Fruit fly (Drosophila melanogaster) whole organism, prepupa: ENCODE results near the gene CG9184.

Experiments used
- Blimp-1 ChIP-seq: fragments of 200-800 bp; sonication (Bioruptor generic); optimal IDR thresholded peaks from 3 replicates; lab custom pipeline; 2017; ENCODE audit warnings: missing biosample characterization, missing genetic modification characterization, mild to moderate bottlenecking, moderate library complexity, missing genetic modification reagents
- CG10669 ChIP-seq: fragments of 200-800 bp; sonication (Bioruptor generic); optimal IDR thresholded peaks from 3 replicates; lab custom pipeline; 2018; ENCODE audit warnings: missing biosample characterization, mild to moderate bottlenecking, missing genetic modification characterization, moderate library complexity
- CG11294 ChIP-seq: fragments of 200-800 bp; sonication (Bioruptor generic); IDR thresholded peaks from 2 replicates; pipeline ENCODE4 v1.3.6; 2022; ENCODE audit warnings: missing biosample characterization, missing genetic modification characterization
- CG11762 ChIP-seq: fragments of 200-800 bp; sonication (Bioruptor generic); optimal IDR thresholded peaks from 3 replicates; lab custom pipeline; 2016; ENCODE audit warnings: missing biosample characterization, missing genetic modification characterization; ENCODE audit not compliant: insufficient read depth
- CG11902 ChIP-seq: fragments of 200-800 bp; sonication (Bioruptor generic); optimal IDR thresholded peaks from 3 replicates; lab custom pipeline; 2016; ENCODE audit warnings: missing biosample characterization, missing genetic modification characterization
- CG1621 ChIP-seq: fragments of 200-800 bp; sonication (Bioruptor generic); optimal IDR thresholded peaks from 3 replicates; lab custom pipeline; 2018; ENCODE audit warnings: missing biosample characterization, mild to moderate bottlenecking, missing genetic modification characterization
- CG3032 ChIP-seq: fragments of 200-800 bp; optimal IDR thresholded peaks from 2 replicates; lab custom pipeline; 2019; ENCODE audit warnings: missing biosample characterization, mild to moderate bottlenecking, missing genetic modification characterization, moderate library complexity
- CG31627 ChIP-seq: fragments of 200-800 bp; sonication (Bioruptor generic); optimal IDR thresholded peaks from 3 replicates; lab custom pipeline; 2016; ENCODE audit warnings: missing biosample characterization, missing genetic modification characterization
- CG32006 ChIP-seq: fragments of 200-800 bp; sonication (Bioruptor generic); optimal IDR thresholded peaks from 3 replicates; lab custom pipeline; 2017; ENCODE audit warnings: missing biosample characterization, mild to moderate bottlenecking, missing genetic modification characterization
- CG34406 ChIP-seq: fragments of 200-800 bp; sonication (Bioruptor generic); optimal IDR thresholded peaks from 3 replicates; lab custom pipeline; 2016; ENCODE audit warnings: missing biosample characterization, missing genetic modification characterization
- CG3919 ChIP-seq: fragments of 200-800 bp; sonication (Bioruptor generic); optimal IDR thresholded peaks from 3 replicates; lab custom pipeline; 2016; ENCODE audit warnings: missing biosample characterization, missing genetic modification characterization
- CG6163 ChIP-seq: fragments of 200-800 bp; sonication (Bioruptor generic); IDR thresholded peaks from 3 replicates; pipeline ENCODE4 v1.3.6; 2022; ENCODE audit warnings: missing biosample characterization, missing genetic modification characterization
- CG6276 ChIP-seq: fragments of 200-800 bp; sonication (Bioruptor generic); optimal IDR thresholded peaks from 2 replicates; lab custom pipeline; 2017; ENCODE audit warnings: missing biosample characterization, mild to moderate bottlenecking, missing genetic modification characterization
- CG6808 ChIP-seq: fragments of 200-800 bp; sonication (Bioruptor generic); optimal IDR thresholded peaks from 3 replicates; lab custom pipeline; 2017; ENCODE audit warnings: missing biosample characterization, missing genetic modification characterization, mild to moderate bottlenecking, moderate library complexity, missing genetic modification reagents
- CG6854 ChIP-seq: fragments of 200-800 bp; sonication (Bioruptor generic); optimal IDR thresholded peaks from 2 replicates; lab custom pipeline; 2017; ENCODE audit warnings: missing biosample characterization, mild to moderate bottlenecking, missing genetic modification characterization
- CG7368 ChIP-seq: fragments of 200-800 bp; sonication (Bioruptor generic); optimal IDR thresholded peaks from 3 replicates; lab custom pipeline; 2016; ENCODE audit warnings: missing biosample characterization, missing genetic modification characterization
- CG8119 ChIP-seq: fragments of 200-800 bp; sonication (Bioruptor generic); IDR thresholded peaks from 3 replicates; pipeline ENCODE4 v1.3.6; 2022; ENCODE audit warnings: missing biosample characterization, missing genetic modification characterization
- CG8319 ChIP-seq: fragments of 200-800 bp; sonication (Bioruptor generic); optimal IDR thresholded peaks from 3 replicates; lab custom pipeline; 2016; ENCODE audit warnings: missing biosample characterization, missing genetic modification characterization
- CG8632 ChIP-seq: fragments of 200-800 bp; sonication (Bioruptor generic); optimal IDR thresholded peaks from 3 replicates; lab custom pipeline; 2016; ENCODE audit warnings: missing biosample characterization, missing genetic modification characterization
- CG9139 ChIP-seq: fragments of 200-800 bp; sonication (Bioruptor generic); optimal IDR thresholded peaks from 3 replicates; lab custom pipeline; 2017; ENCODE audit warnings: missing biosample characterization, mild to moderate bottlenecking, missing genetic modification characterization
- Eip75B ChIP-seq: fragments of 200-800 bp; sonication (Bioruptor generic); optimal IDR thresholded peaks from 3 replicates; lab custom pipeline; 2016; ENCODE audit warnings: missing biosample characterization, missing genetic modification characterization
- Eip78C ChIP-seq: fragments of 200-800 bp; sonication (Bioruptor generic); peaks from one replicate; lab custom pipeline; 2016; ENCODE audit warnings: missing biosample characterization, missing genetic modification characterization
- Eip93F ChIP-seq: fragments of 200-800 bp; sonication (Bioruptor generic); optimal IDR thresholded peaks from 2 replicates; lab custom pipeline; 2016; ENCODE audit warnings: missing biosample characterization, mild to moderate bottlenecking, missing genetic modification characterization
- Ets21C ChIP-seq: fragments of 200-800 bp; sonication (Bioruptor generic); optimal IDR thresholded peaks from 3 replicates; lab custom pipeline; 2016; ENCODE audit warnings: missing biosample characterization, missing genetic modification characterization
- Ets96B ChIP-seq: fragments of 200-800 bp; optimal IDR thresholded peaks from 2 replicates; lab custom pipeline; 2019; ENCODE audit warnings: missing biosample characterization, mild to moderate bottlenecking, missing genetic modification characterization, moderate library complexity
- Gug ChIP-seq: fragments of 200-800 bp; sonication (Bioruptor generic); IDR thresholded peaks from 2 replicates; pipeline ENCODE4 v1.3.6; 2022; ENCODE audit warnings: missing biosample characterization, missing genetic modification characterization
- Hr38 ChIP-seq: sonication (Bioruptor generic); optimal IDR thresholded peaks from 2 replicates; lab custom pipeline; 2016; ENCODE audit warnings: missing biosample characterization, missing genetic modification characterization
- Hr39 ChIP-seq: fragments of 200-800 bp; sonication (Bioruptor generic); optimal IDR thresholded peaks from 2 replicates; lab custom pipeline; 2016; ENCODE audit warnings: missing biosample characterization, missing genetic modification characterization
- Hr4 ChIP-seq: fragments of 200-800 bp; sonication (Bioruptor generic); optimal IDR thresholded peaks from 3 replicates; lab custom pipeline; 2016; ENCODE audit warnings: missing biosample characterization, missing genetic modification characterization
- Lpt ChIP-seq: fragments of 200-800 bp; sonication (Bioruptor generic); optimal IDR thresholded peaks from 3 replicates; lab custom pipeline; 2016; ENCODE audit warnings: missing biosample characterization, missing genetic modification characterization
- Met ChIP-seq: fragments of 200-800 bp; sonication (Bioruptor generic); optimal IDR thresholded peaks from 3 replicates; lab custom pipeline; 2016; ENCODE audit warnings: missing biosample characterization, missing genetic modification characterization
- OdsH ChIP-seq: fragments of 200-800 bp; sonication (Bioruptor generic); optimal IDR thresholded peaks from 3 replicates; lab custom pipeline; 2016; ENCODE audit warnings: missing biosample characterization, missing genetic modification characterization
- Smox ChIP-seq: fragments of 200-800 bp; sonication (Bioruptor generic); optimal IDR thresholded peaks from 3 replicates; lab custom pipeline; 2016; ENCODE audit warnings: missing biosample characterization, missing genetic modification characterization
- Sox102F ChIP-seq: fragments of 200-800 bp; sonication (Bioruptor generic); optimal IDR thresholded peaks from 2 replicates; lab custom pipeline; 2016; ENCODE audit warnings: missing biosample characterization, mild to moderate bottlenecking, missing genetic modification characterization
- Sox15 ChIP-seq: fragments of 200-800 bp; sonication (Bioruptor generic); optimal IDR thresholded peaks from 3 replicates; lab custom pipeline; 2016; ENCODE audit warnings: missing biosample characterization, missing genetic modification characterization
- achi ChIP-seq: fragments of 200-800 bp; sonication (Bioruptor generic); optimal IDR thresholded peaks from 3 replicates; lab custom pipeline; 2016; ENCODE audit warnings: missing biosample characterization, missing genetic modification characterization
- acj6 ChIP-seq: fragments of 200-800 bp; sonication (Bioruptor generic); optimal IDR thresholded peaks from 3 replicates; lab custom pipeline; 2016; ENCODE audit warnings: missing biosample characterization, missing genetic modification characterization
- cyc ChIP-seq: fragments of 200-800 bp; sonication (Bioruptor generic); optimal IDR thresholded peaks from 3 replicates; lab custom pipeline; 2016; ENCODE audit warnings: missing biosample characterization, missing genetic modification characterization
- dac ChIP-seq: fragments of 200-800 bp; sonication (Bioruptor generic); optimal IDR thresholded peaks from 2 replicates; lab custom pipeline; 2017; ENCODE audit warnings: missing biosample characterization, mild to moderate bottlenecking, missing genetic modification characterization
- dsx ChIP-seq: fragments of 200-800 bp; optimal IDR thresholded peaks from 3 replicates; lab custom pipeline; 2019; ENCODE audit warnings: missing biosample characterization, mild to moderate bottlenecking, missing genetic modification characterization, moderate library complexity; ENCODE audit not compliant: poor library complexity, severe bottlenecking
- eg ChIP-seq: fragments of 200-800 bp; sonication (Bioruptor generic); IDR thresholded peaks from 3 replicates; pipeline ENCODE4 v1.3.6; 2022; ENCODE audit warnings: missing biosample characterization, missing genetic modification characterization
- esn ChIP-seq: fragments of 200-800 bp; sonication (Bioruptor generic); optimal IDR thresholded peaks from 2 replicates; lab custom pipeline; 2016; ENCODE audit warnings: missing biosample characterization, mild to moderate bottlenecking, missing genetic modification characterization, moderate library complexity
- fd59A ChIP-seq: fragments of 200-800 bp; sonication (Bioruptor generic); optimal IDR thresholded peaks from 2 replicates; lab custom pipeline; 2017; ENCODE audit warnings: missing biosample characterization, mild to moderate bottlenecking, missing genetic modification characterization, missing genetic modification reagents
- fd85E ChIP-seq: fragments of 200-800 bp; sonication (Bioruptor generic); optimal IDR thresholded peaks from 3 replicates; lab custom pipeline; 2016; ENCODE audit warnings: missing biosample characterization, missing genetic modification characterization
- fkh ChIP-seq: fragments of 200-800 bp; sonication (Bioruptor generic); optimal IDR thresholded peaks from 3 replicates; lab custom pipeline; 2017; ENCODE audit warnings: missing biosample characterization, mild to moderate bottlenecking, missing genetic modification characterization, moderate library complexity
- lz ChIP-seq: fragments of 200-800 bp; sonication (Bioruptor generic); optimal IDR thresholded peaks from 3 replicates; lab custom pipeline; 2016; ENCODE audit warnings: missing biosample characterization, missing genetic modification characterization
- net ChIP-seq: fragments of 200-800 bp; sonication (Bioruptor generic); optimal IDR thresholded peaks from 3 replicates; lab custom pipeline; 2016; ENCODE audit warnings: missing biosample characterization, missing genetic modification characterization
- pdm3 ChIP-seq: fragments of 200-800 bp; sonication (Bioruptor generic); optimal IDR thresholded peaks from 3 replicates; lab custom pipeline; 2016; ENCODE audit warnings: missing biosample characterization, missing genetic modification characterization
- salr ChIP-seq, 2 experiments: fragments of 200-800 bp; sonication (Bioruptor generic); optimal IDR thresholded peaks; 3 replicates each; lab custom pipeline; 2016 to 2018; ENCODE audit warnings: missing biosample characterization in 2 of 2, missing genetic modification characterization in 2 of 2, mild to moderate bottlenecking in 1 of 2
- spab ChIP-seq: fragments of 200-800 bp; sonication (Bioruptor generic); optimal IDR thresholded peaks from 2 replicates; lab custom pipeline; 2017; ENCODE audit warnings: missing biosample characterization, mild to moderate bottlenecking, missing genetic modification characterization, missing genetic modification reagents
- ss ChIP-seq, 2 experiments: fragments of 200-800 bp; sonication (Bioruptor generic); optimal IDR thresholded peaks; 2 replicates in 1 of 2; 3 replicates in 1 of 2; lab custom pipeline; 2017 to 2018; ENCODE audit warnings: mild to moderate bottlenecking in 2 of 2, missing biosample characterization in 2 of 2, missing genetic modification characterization in 2 of 2, moderate library complexity in 1 of 2
- svp ChIP-seq: fragments of 200-800 bp; sonication (Bioruptor generic); peaks from one replicate; lab custom pipeline; 2016; ENCODE audit warnings: missing biosample characterization, missing genetic modification characterization
- vri ChIP-seq: fragments of 200-800 bp; sonication (Bioruptor generic); optimal IDR thresholded peaks from 3 replicates; lab custom pipeline; 2016; ENCODE audit warnings: missing biosample characterization, mild to moderate bottlenecking, missing genetic modification characterization

The CG9184 gene

DNA sequence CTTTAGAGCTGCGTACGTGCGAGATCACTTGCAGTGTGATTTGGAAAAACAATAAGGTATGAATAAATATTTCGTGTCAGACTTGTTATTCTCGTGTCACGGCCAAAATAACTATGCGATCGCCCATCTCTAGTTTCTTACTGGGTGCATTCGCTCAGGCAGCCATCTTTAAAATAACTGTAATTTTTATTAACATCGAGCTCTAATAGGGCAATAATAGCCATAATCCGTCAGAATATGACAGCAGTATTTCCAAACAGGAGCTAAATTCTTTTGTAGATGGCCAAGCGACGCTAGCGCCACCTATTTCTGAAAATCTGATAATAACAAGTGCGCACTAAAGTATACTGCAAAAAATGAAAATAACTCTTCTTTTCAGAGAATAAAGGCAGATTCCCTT lies 29.5 kb upstream of the CG9184 start:
- TF ChIP-seq CG1621 (tag; lab: Kevin White, UChicago) (no peak), Smox (GFP tag; lab: Kevin White, UChicago) (peak; percentile 40), fkh (no peak), dac (no peak), ss (GFP tag; optimal IDR thresholded peaks at IDR 0.05; lab: Kevin White, UChicago) (no peak), CG8319 (GFP tag; lab: Kevin White, UChicago) (no peak), CG6854 (GFP tag; lab: Kevin White, UChicago) (no peak), CG8119 (GFP tag; lab: Robert Waterston, UW) (no peak), pdm3 (GFP tag; lab: Kevin White, UChicago) (peak; percentile 33), CG32006 (GFP tag; lab: Kevin White, UChicago) (no peak), CG3032 (tag; lab: Kevin White, UChicago) (no peak), Blimp-1 (GFP tag; lab: Kevin White, UChicago) (no peak), Lpt (no peak), CG8632 (no peak), Sox15 (GFP tag; lab: Kevin White, UChicago) (no peak), svp (GFP tag; lab: Kevin White, UChicago) (peak; percentile 77), cyc (GFP tag; lab: Kevin White, UChicago) (peak; percentile 42), dsx (GFP tag; lab: Kevin White, UChicago) (peak; percentile 6), salr (GFP tag; optimal IDR thresholded peaks at IDR 0.05; lab: Kevin White, UChicago) (peak in 1 of 2 experiments; percentile 28), Eip78C (GFP tag; lab: Kevin White, UChicago) (peak; percentile 83), CG31627 (GFP tag; lab: Kevin White, UChicago) (peak; percentile 43), CG9139 (GFP tag; lab: Kevin White, UChicago) (no peak), Sox102F (peak; percentile 13), Hr4 (GFP tag; lab: Kevin White, UChicago) (no peak), Met (peak; percentile 8), eg (GFP tag; lab: Robert Waterston, UW) (peak; percentile 18; the same call in 1 of the 3 replicates), vri (GFP tag; lab: Kevin White, UChicago) (peak; percentile 1), Eip93F (GFP tag; lab: Kevin White, UChicago) (no peak), Ets96B (tag; lab: Kevin White, UChicago) (no peak), CG6163 (GFP tag; lab: Robert Waterston, UW) (no peak), net (GFP tag; lab: Kevin White, UChicago) (no peak), CG3919 (GFP tag; lab: Kevin White, UChicago) (peak; percentile 34), esn (GFP tag; lab: Kevin White, UChicago) (peak; percentile 49), Hr38 (GFP tag; lab: Kevin White, UChicago) (no peak), CG7368 (no peak), CG34406 (no peak), spab (GFP tag; lab: Kevin White, UChicago) (no peak), CG11294 (GFP tag; lab: Robert Waterston, UW) (no peak), CG6276 (GFP tag; lab: Kevin White, UChicago) (no peak), fd59A (GFP tag; lab: Kevin White, UChicago) (no peak), OdsH (peak; percentile 24), achi (peak; percentile 49), CG11902 (GFP tag; lab: Kevin White, UChicago) (no peak), Gug (GFP tag; lab: Robert Waterston, UW) (no peak), CG6808 (no peak), acj6 (peak; percentile 21), lz (GFP tag; lab: Kevin White, UChicago) (peak; percentile 46), Hr39 (GFP tag; lab: Kevin White, UChicago) (peak; percentile 45), fd85E (GFP tag; lab: Kevin White, UChicago) (no peak), Eip75B (GFP tag; lab: Kevin White, UChicago) (no peak), Ets21C (GFP tag; lab: Kevin White, UChicago) (no peak), CG10669 (GFP tag; lab: Kevin White, UChicago) (no peak), CG11762 (GFP tag; lab: Kevin White, UChicago) (no peak)
